Worm (Caenorhabditis elegans): ENCODE results near the gene rps-27.

rps-27 gene

DNA sequence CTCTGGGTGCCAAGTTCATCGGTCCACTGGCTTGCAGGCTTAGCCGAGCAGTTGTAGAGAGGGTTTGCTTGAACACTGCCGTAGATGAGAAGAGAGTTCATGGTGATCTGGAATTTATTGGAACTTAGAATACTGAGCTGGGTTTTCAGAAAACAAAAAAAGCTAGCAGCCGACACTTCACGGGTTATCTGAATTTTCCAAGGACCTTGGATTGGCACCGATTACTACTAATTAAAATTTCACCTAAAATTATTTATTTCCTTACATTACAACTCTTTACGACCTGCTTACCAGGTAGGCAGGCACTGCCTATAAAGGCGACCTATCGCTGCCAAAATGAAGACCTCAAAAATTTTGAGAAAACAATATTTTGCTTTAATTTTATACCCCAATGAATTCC, 47.9 kb downstream of the rps-27 start, which contains the start of gene srt-52:
TSS of gene srt-52 (minus strand) at position 101 of the 400 bp plus-strand sequence.
- no peak for TF ChIP-seq ceh-9 (tag; optimal IDR thresholded peaks at IDR 0.05)
- no peak for TF ChIP-seq egl-5 (tag; optimal IDR thresholded peaks at IDR 0.05)
- no peak for TF ChIP-seq fkh-10 (GFP tag; optimal IDR thresholded peaks at IDR 0.05)
- no peak for TF ChIP-seq sea-2 (GFP tag; optimal IDR thresholded peaks at IDR 0.05)
